Fruit fly (Drosophila melanogaster): ENCODE measurements around the gene Taf6.

Gene Taf6

DNA sequence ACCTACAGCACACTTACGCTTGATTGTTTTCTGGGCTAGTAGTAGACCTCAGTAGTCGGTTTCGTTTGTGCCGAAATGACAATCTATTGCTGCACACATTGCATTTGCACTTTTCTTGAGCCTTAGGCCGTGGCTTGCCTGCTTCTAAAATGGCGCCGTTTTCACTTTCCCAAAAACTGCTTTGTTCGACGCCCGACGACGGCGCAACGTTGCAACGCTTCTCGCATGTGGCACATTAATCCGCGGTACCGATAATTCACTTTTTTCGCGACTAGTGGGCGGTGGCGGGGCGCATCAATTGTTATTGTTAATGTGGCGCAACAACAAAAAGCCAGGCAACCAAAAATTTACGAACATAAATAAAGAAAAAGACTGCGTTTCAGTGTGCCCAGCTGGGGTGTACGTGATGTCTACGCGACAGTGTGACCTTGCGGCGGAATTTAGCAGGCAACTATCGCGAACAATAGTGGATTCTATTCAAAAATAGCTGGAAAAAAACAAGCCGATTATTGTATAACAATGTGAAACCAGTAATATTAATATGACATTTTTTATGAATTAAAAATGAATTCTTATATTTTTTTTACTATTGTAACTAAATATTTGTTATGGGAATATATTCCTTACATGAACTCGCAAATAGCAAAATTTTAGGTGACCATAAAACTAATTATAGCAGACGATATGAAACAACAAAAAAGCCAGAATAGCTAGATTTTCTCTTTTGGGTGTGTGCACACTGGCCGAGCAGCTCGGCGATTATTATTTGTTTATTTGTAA, at the start of gene Taf6, which contains the start of gene ash1:
Gene Taf6, plus strand, starts transcription at position 720 of the 780 bp plus-strand sequence.
Gene ash1, minus strand, starts transcription at position 387 of the 780 bp plus-strand sequence.
- no peak for TF ChIP-seq psq (optimal IDR thresholded peaks at IDR 0.05)

dm6 chr3L:19552136-19552773, 46.6 kb upstream of the Taf6 start, which contains the start of the genes Ltn1 and CG9300:
TSS of gene Ltn1 (minus strand) at chr3L:19552290.
TSS of gene CG9300 (plus strand) at chr3L:19552420.
- TF ChIP-seq Myc (optimal IDR thresholded peaks at IDR 0.05) (no peak), insv (optimal IDR thresholded peaks at IDR 0.05) (no peak), h (optimal IDR thresholded peaks at IDR 0.05) (no peak), psq (optimal IDR thresholded peaks at IDR 0.05) (no peak), Sin3A (optimal IDR thresholded peaks at IDR 0.05) (no peak), ttk (optimal IDR thresholded peaks at IDR 0.05) (no peak)

DNA sequence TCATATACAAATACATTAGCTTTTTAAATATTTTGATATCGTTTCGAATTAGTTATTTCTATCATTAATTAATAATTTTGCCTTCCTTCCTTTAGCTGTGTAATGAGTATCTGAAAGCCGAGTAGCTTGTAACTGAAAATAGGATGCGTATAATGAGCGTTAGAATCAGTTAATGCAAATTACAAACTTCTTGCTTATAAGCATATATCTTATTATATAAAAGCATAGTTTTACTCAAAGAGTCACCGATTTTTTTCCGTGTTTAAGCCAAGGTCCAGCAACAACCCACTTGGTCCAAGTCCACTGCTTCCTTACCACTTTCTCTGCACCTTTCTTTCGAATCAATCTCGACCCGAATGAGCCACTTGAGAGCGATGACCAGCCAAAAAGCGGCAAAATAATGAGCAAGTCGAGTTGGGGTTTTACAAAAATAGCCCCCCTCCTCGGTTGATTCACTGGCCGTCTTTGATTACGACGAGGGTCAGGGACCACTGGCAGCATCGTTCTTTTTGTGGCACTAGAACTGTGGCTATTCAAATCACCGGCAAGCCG, 42.9 kb upstream of the Taf6 start:
- TF ChIP-seq Sin3A (optimal IDR thresholded peaks at IDR 0.05) (no peak), h (optimal IDR thresholded peaks at IDR 0.05) (no peak), Myc (optimal IDR thresholded peaks at IDR 0.05) (no peak)

DNA sequence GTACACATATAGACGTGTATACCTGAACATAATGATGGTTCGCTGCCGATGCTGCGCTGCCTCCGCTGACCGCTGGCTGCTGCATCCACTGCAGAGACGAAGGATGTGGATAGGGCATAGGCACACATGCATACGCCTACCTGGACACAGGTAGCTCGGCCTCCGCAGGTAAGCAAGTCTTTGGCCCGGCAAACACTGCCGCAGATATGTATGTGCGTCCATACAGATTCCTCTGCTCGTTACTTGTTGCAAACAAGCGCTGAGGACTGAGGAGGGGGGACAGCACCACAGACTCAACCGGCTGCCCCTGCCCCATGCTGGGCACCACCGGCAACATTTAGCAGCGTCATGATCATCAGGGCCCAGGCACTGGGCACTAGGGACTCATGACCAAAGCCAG, 42.1 kb upstream of the Taf6 start:
- TF ChIP-seq Sin3A (optimal IDR thresholded peaks at IDR 0.05) (no peak), insv (optimal IDR thresholded peaks at IDR 0.05) (no peak), ttk (optimal IDR thresholded peaks at IDR 0.05) (no peak), Myc (optimal IDR thresholded peaks at IDR 0.05) (no peak), h (optimal IDR thresholded peaks at IDR 0.05) (no peak), psq (optimal IDR thresholded peaks at IDR 0.05) (no peak)

DNA sequence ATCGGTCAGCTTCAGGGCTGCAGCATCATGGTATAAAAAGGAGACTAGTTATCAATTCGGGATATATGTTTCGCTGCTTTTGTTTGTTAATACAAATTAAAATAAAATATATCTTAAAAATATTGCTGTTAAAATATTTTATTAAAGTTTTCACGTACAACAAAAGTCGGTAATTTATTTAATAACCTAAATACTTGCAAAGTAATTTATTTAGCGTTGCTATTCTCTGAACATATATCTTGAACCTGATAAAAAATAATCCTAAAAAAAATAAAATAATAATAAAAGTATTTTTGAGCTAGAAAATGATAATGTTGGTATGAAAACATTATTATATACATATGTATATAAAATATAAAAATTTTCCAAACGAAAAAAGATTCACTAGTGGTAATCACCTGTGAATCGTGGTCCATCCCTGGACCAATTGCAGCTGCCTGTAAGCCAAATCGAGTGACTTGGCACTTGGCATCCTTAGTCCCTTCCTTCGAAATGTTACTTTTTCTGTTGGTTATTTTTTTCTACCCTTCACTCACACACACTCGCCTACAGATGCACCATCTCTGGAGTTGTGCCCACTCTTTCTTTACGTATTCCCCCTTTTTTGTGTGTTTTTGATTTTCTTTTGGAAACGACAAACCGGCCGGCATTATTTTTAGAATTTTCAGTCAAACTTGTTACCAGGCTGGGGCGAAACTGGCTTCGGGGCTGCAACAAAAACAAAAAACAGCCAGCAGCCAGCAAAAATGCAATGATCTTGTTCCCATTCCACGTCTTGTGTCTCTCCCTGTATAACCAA, 41.5 kb upstream of the Taf6 start:
- TF ChIP-seq Sin3A (optimal IDR thresholded peaks at IDR 0.05) (no peak), psq (optimal IDR thresholded peaks at IDR 0.05) (no peak), ttk (optimal IDR thresholded peaks at IDR 0.05) (no peak), Myc (optimal IDR thresholded peaks at IDR 0.05) (no peak), insv (optimal IDR thresholded peaks at IDR 0.05) (no peak), h (optimal IDR thresholded peaks at IDR 0.05) (no peak)

- TF ChIP-seq Myc (optimal IDR thresholded peaks at IDR 0.05) (no peak), insv (optimal IDR thresholded peaks at IDR 0.05) (no peak), Sin3A (optimal IDR thresholded peaks at IDR 0.05) (no peak), psq (optimal IDR thresholded peaks at IDR 0.05) (no peak), h (optimal IDR thresholded peaks at IDR 0.05) (no peak)
Observed at dm6 chr3L:19557996-19558375, 40.9 kb upstream of the Taf6 start.

- TF ChIP-seq insv (optimal IDR thresholded peaks at IDR 0.05) (no peak), Sin3A (optimal IDR thresholded peaks at IDR 0.05) (no peak), Myc (optimal IDR thresholded peaks at IDR 0.05) (no peak), psq (optimal IDR thresholded peaks at IDR 0.05) (no peak), h (optimal IDR thresholded peaks at IDR 0.05) (no peak), ttk (optimal IDR thresholded peaks at IDR 0.05) (no peak)
Observed at dm6 chr3L:19558674-19559073, 40.2 kb upstream of the Taf6 start.

dm6 chr3L:19559171-19559570, 39.7 kb upstream of the Taf6 start:
- no peak for TF ChIP-seq psq (optimal IDR thresholded peaks at IDR 0.05)
- TF ChIP-seq Myc (optimal IDR thresholded peaks at IDR 0.05): no peak
- TF ChIP-seq h (optimal IDR thresholded peaks at IDR 0.05): no peak
- TF ChIP-seq ttk (optimal IDR thresholded peaks at IDR 0.05): no peak
- TF ChIP-seq insv (optimal IDR thresholded peaks at IDR 0.05): no peak
- no peak for TF ChIP-seq Sin3A (optimal IDR thresholded peaks at IDR 0.05)

dm6 chr3L:19560005-19560694, 38.7 kb upstream of the Taf6 start:
- no peak for TF ChIP-seq insv (optimal IDR thresholded peaks at IDR 0.05)
- no peak for TF ChIP-seq ttk (optimal IDR thresholded peaks at IDR 0.05)
- TF ChIP-seq Myc (optimal IDR thresholded peaks at IDR 0.05): no peak
- no peak for TF ChIP-seq Sin3A (optimal IDR thresholded peaks at IDR 0.05)
- no peak for TF ChIP-seq psq (optimal IDR thresholded peaks at IDR 0.05)
- no peak for TF ChIP-seq h (optimal IDR thresholded peaks at IDR 0.05)

- no peak for TF ChIP-seq insv (optimal IDR thresholded peaks at IDR 0.05)
- TF ChIP-seq Sin3A (optimal IDR thresholded peaks at IDR 0.05): no peak
- TF ChIP-seq ttk (optimal IDR thresholded peaks at IDR 0.05): no peak
- no peak for TF ChIP-seq h (optimal IDR thresholded peaks at IDR 0.05)
- TF ChIP-seq psq (optimal IDR thresholded peaks at IDR 0.05): no peak
- TF ChIP-seq Myc (optimal IDR thresholded peaks at IDR 0.05): no peak
Observed at dm6 chr3L:19560695-19561246, 38.1 kb upstream of the Taf6 start.

dm6 chr3L:19561745-19562144, 37.1 kb upstream of the Taf6 start:
- TF ChIP-seq psq (optimal IDR thresholded peaks at IDR 0.05): no peak
